Worm (Caenorhabditis elegans): ENCODE data around the gene unc-53.

unc-53 gene

DNA sequence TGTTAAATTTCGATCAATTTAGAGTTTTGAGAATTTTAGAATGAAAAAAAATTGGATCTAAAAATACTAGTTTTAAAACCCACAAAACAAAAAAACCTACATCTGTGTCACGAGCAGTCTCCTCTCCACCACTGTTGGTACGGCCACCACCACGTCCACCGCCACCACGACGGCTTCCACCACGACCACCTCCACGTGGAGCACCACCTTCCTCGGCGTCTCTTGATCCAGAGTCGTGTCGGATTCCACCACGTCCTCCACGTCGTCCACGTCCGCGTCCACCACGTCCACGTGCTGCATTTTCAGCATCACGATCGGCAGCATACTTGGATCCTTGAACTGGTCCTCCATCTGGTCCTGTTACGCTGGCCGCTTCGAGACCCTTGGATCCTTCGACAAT, 49.1 kb downstream of the unc-53 start:
- peak; percentile 48 for TF ChIP-seq nhr-85 (tag)
- no peak for TF ChIP-seq mef-2 (tag; optimal IDR thresholded peaks at IDR 0.05)

DNA sequence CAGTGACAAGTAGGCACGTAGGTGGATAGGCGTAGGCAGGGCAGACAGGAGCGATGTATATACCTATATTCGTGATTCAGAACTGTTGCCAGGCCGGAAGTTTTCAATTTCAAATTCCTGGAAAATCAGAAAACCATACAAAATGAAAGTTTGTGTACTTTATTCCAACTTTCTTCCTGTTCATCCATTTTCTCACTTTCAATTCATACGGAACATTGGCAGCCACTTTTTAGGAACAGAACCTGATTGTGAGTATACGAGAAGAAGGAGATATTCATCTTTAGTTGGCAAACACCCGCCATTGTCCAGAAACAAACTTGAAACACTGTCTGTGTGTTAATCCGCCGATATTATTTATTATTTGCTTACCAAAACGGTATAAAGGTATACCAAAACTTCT, 53.5 kb downstream of the unc-53 start, which contains the start of gene srlf-15:
srlf-15 (plus strand) TSS at position 301 of the 400 bp plus-strand sequence.
- TF ChIP-seq efl-1 (optimal IDR thresholded peaks at IDR 0.05) = no peak
- no peak for TF ChIP-seq efl-1 (GFP tag; optimal IDR thresholded peaks at IDR 0.05 in 1 of 2)
- no peak for TF ChIP-seq fkh-4 (tag; optimal IDR thresholded peaks at IDR 0.05; ENCODE audit: borderline replicate concordance)
- no peak for TF ChIP-seq fkh-8 (tag; optimal IDR thresholded peaks at IDR 0.05)
- TF ChIP-seq lin-14 (GFP tag; optimal IDR thresholded peaks at IDR 0.05) = no peak
- no peak for TF ChIP-seq tbx-2 (tag; optimal IDR thresholded peaks at IDR 0.05)
- no peak for TF ChIP-seq pqm-1 (tag; optimal IDR thresholded peaks at IDR 0.05)
- TF ChIP-seq sox-4 (tag; optimal IDR thresholded peaks at IDR 0.05) = no peak
- TF ChIP-seq nhr-20 (tag; optimal IDR thresholded peaks at IDR 0.05) = no peak
- no peak for TF ChIP-seq snpc-4 (tag; optimal IDR thresholded peaks at IDR 0.05)
- TF ChIP-seq nhr-85 (tag) = no peak
- TF ChIP-seq snu-23 (GFP tag; optimal IDR thresholded peaks at IDR 0.05) = no peak
- TF ChIP-seq isw-1 (GFP tag; IDR thresholded peaks at IDR 0.05) = no peak
- TF ChIP-seq pax-3 (tag; optimal IDR thresholded peaks at IDR 0.05) = no peak
- no peak for TF ChIP-seq nhr-28 (tag; optimal IDR thresholded peaks at IDR 0.05)
- no peak for TF ChIP-seq swsn-7 (tag; optimal IDR thresholded peaks at IDR 0.05)
- TF ChIP-seq lsy-2 (tag; optimal IDR thresholded peaks at IDR 0.05) = no peak
- TF ChIP-seq ceh-63 (GFP tag; optimal IDR thresholded peaks at IDR 0.05) = no peak
- TF ChIP-seq hpl-2 (GFP tag; optimal IDR thresholded peaks at IDR 0.05) = no peak
- no peak for TF ChIP-seq sptf-1 (tag; optimal IDR thresholded peaks at IDR 0.05)

DNA sequence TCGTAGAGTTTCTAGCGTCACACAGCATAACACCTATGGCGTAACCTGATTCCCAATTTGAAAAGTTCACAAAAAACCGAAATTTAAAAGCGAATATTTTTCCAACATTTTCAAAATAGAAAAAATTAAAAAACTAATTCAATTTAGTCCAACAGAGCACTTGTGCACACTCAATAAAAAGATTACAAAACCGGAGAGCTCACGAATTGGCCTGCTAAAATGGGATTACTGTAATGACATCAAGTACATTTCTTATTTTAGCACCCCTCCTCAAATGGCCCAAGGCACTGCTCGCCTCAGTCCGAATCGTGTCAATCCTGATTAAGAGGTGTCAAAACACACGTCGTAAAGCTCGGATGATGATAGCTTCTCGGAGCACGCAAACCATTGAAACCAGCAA, 56.4 kb downstream of the unc-53 start:
- TF ChIP-seq skn-1 (tag; optimal IDR thresholded peaks at IDR 0.05) (no peak), unc-86 (tag; optimal IDR thresholded peaks at IDR 0.05) (no peak), mep-1 (tag; optimal IDR thresholded peaks at IDR 0.05) (no peak), lin-14 (GFP tag; optimal IDR thresholded peaks at IDR 0.05) (no peak), snu-23 (GFP tag; optimal IDR thresholded peaks at IDR 0.05) (no peak), unc-130 (tag; optimal IDR thresholded peaks at IDR 0.05) (no peak), pax-3 (tag; optimal IDR thresholded peaks at IDR 0.05) (no peak)

DNA sequence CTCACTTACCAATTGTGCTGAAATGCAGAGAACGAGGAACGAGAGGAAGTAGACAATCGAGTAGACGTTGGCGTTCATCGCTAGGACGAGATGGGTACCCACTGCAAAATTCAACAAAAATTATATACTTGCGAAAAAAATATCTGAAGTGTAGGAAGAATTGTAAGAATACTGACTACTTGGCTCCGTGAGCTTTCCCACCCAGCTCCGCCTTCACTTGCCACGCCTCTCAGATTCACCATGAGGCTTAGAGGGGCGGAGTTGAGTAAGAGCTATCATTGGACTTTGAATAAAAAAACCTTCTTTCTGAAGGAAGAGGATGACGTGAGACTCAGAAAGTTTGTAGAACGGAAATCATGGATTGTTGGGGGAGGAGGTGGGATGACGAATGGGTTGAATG, 59.0 kb downstream of the unc-53 start, which contains the start of gene nlp-18:
nlp-18 (minus strand) TSS at position 101 of the 400 bp plus-strand sequence.
- TF ChIP-seq lin-35 (GFP tag; optimal IDR thresholded peaks at IDR 0.05) (no peak), snpc-4 (tag; optimal IDR thresholded peaks at IDR 0.05) (no peak), mep-1 (tag; optimal IDR thresholded peaks at IDR 0.05) (no peak), nhr-12 (tag; optimal IDR thresholded peaks at IDR 0.05) (no peak), mab-9 (GFP tag; IDR thresholded peaks at IDR 0.05) (no peak), vab-15 (tag; optimal IDR thresholded peaks at IDR 0.05) (no peak), lsy-2 (tag; optimal IDR thresholded peaks at IDR 0.05) (no peak), unc-130 (tag; optimal IDR thresholded peaks at IDR 0.05) (no peak), hlh-17 (GFP tag; optimal IDR thresholded peaks at IDR 0.05; ENCODE audit: borderline replicate concordance) (no peak), fkh-10 (GFP tag; optimal IDR thresholded peaks at IDR 0.05) (no peak), aly-2 (tag; optimal IDR thresholded peaks at IDR 0.05) (no peak), mef-2 (tag; optimal IDR thresholded peaks at IDR 0.05) (no peak), swsn-7 (tag; optimal IDR thresholded peaks at IDR 0.05) (no peak)

DNA sequence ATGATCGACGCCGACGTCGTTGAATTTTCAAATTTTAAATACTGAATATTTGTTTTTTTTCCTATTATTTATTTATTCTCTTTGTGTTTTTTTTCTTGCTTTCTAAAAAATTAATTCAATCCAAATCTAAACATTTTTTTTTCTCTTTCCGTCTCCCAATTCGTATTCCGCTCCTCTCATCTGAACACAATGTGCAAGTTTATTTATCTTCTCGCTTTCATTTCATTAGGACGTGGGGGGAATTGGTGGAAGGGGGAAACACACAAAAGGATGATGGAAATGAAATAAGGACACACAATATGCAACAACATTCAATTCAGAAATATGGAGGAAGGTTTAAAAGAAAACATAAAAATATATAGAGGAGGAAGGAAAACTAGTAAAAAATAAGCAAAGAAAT, 61.5 kb downstream of the unc-53 start:
- TF ChIP-seq lin-14 (GFP tag; optimal IDR thresholded peaks at IDR 0.05) = peak; percentile 7
- no peak for TF ChIP-seq unc-86 (tag; optimal IDR thresholded peaks at IDR 0.05)
- peak; percentile 9 for TF ChIP-seq aly-2 (tag; optimal IDR thresholded peaks at IDR 0.05)

DNA sequence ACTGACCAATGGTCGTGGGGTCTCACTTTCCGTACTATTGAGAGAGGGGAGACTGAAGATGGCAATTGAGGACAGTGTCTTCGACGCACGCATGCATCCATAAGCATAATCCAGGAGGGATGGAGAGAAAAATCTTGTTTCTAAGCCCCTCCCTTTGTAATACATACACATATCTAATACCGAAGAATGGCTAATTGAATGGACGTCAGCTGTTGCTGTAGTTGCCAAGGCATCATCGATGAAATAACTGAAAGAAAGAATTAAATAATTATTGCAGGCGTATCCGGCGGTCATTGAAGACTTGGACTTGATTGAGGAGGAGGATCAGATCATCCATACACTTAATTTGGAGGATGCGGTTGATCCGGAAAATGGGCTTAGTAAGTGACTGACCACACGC, 63.7 kb downstream of the unc-53 start, which contains the start of gene F33A8.7:
F33A8.7 (minus strand) TSS at position 101 of the 400 bp plus-strand sequence.
- TF ChIP-seq C04F5.9 (tag; optimal IDR thresholded peaks at IDR 0.05) = no peak
- TF ChIP-seq alr-1 (tag; optimal IDR thresholded peaks at IDR 0.05; ENCODE audit: borderline replicate concordance) = no peak
